Worm (Caenorhabditis elegans): Measurements from ENCODE around the gene ubq-1.

ubq-1 gene

DNA sequence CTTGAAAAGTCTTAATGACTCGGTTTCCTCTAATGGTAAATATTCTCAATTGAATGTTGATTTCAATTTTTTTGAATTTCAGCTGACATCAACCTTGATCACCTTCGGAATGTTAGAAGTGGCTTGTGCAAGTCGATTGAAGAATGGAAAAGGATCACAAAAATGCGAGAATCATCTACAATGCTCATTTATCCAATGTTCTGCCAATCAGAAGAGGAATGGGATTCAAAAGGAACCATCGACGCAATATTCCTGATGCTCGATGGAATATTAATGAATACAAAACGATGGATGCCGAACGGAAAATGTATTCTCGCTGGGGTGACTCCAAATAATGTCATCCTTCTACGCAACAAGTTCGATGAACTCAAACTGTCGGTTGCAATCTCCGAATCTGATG is 21.5 kb downstream of the ubq-1 start:
- peak; percentile 96 for TF ChIP-seq aha-1 (tag)
- TF ChIP-seq nhr-48 (tag; optimal IDR thresholded peaks at IDR 0.05), result no peak

DNA sequence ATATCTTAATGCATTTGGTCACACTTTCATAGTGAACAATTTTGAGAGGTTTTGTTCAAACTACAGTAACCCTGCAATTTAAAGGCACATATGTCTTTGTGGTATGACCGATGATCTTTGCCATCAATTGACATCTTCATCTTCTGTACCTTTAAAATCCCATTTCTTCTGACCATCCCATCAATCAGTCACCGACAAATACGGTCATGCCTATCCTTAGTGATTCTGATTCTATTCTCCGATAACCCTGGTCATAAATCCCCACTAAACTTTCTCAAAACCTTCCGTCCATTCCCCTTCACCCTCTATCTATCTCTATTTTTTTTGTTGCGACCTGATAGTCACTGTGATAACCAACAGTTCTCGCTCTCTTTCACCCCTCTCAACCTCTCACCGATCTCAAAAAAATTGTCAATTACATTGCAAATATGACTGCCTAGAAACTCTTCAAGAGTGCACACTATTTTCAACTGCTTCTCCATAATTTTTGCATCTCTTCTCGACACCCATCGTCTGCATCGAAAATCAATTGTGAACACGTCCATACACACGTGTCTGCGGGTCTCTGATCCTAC is 24.1 kb downstream of the ubq-1 start:
- TF ChIP-seq mes-2 (tag; optimal IDR thresholded peaks at IDR 0.05; ENCODE audit: poor library complexity, severe bottlenecking), result no peak
- TF ChIP-seq pqm-1 (tag; optimal IDR thresholded peaks at IDR 0.05), result peak; percentile 70
- no peak for TF ChIP-seq ztf-11 (tag; optimal IDR thresholded peaks at IDR 0.05)
- TF ChIP-seq nhr-48 (tag; optimal IDR thresholded peaks at IDR 0.05), result no peak
- TF ChIP-seq Y75B8A.6 (GFP tag; IDR thresholded peaks at IDR 0.05), result no peak
- TF ChIP-seq dve-1 (tag; optimal IDR thresholded peaks at IDR 0.05; ENCODE audit: insufficient read depth), result no peak
- TF ChIP-seq madf-9 (GFP tag; conservative IDR thresholded peaks at IDR 0.05), result no peak
- no peak for TF ChIP-seq rbr-2 (tag; optimal IDR thresholded peaks at IDR 0.05)
- no peak for TF ChIP-seq ceh-20 (GFP tag; IDR thresholded peaks at IDR 0.05)
- no peak for TF ChIP-seq F44E2.7 (GFP tag; IDR thresholded peaks at IDR 0.05)
- no peak for TF ChIP-seq zag-1 (tag; optimal IDR thresholded peaks at IDR 0.05)
- TF ChIP-seq lin-15B (tag; optimal IDR thresholded peaks at IDR 0.05), result no peak
- no peak for TF ChIP-seq spr-1 (tag; optimal IDR thresholded peaks at IDR 0.05)
- TF ChIP-seq ctbp-1 (GFP tag; IDR thresholded peaks at IDR 0.05), result no peak
- TF ChIP-seq hlh-11 (tag; optimal IDR thresholded peaks at IDR 0.05), result peak; percentile 48
- no peak for TF ChIP-seq ceh-62 (tag; optimal IDR thresholded peaks at IDR 0.05)
- no peak for TF ChIP-seq ceh-44 (GFP tag; IDR thresholded peaks at IDR 0.05)
- TF ChIP-seq egl-43 (GFP tag; IDR thresholded peaks at IDR 0.05), result no peak
- no peak for TF ChIP-seq lin-13 (GFP tag; optimal IDR thresholded peaks at IDR 0.05)
- peak; percentile 41; the same call in 1 of the 2 replicates for TF ChIP-seq dmd-6 (GFP tag; IDR thresholded peaks at IDR 0.05)
- TF ChIP-seq zip-2 (tag; optimal IDR thresholded peaks at IDR 0.05), result no peak
- no peak for TF ChIP-seq nhr-41 (GFP tag; IDR thresholded peaks at IDR 0.05)
- TF ChIP-seq nhr-6 (tag; optimal IDR thresholded peaks at IDR 0.05), result no peak
- no peak for TF ChIP-seq lin-39 (tag; optimal IDR thresholded peaks at IDR 0.05)
- TF ChIP-seq mxl-3 (GFP tag; optimal IDR thresholded peaks at IDR 0.05), result peak; percentile 76
- peak; percentile 40 for TF ChIP-seq nhr-28 (tag; optimal IDR thresholded peaks at IDR 0.05)
- no peak for TF ChIP-seq fkh-10 (GFP tag; optimal IDR thresholded peaks at IDR 0.05)
- TF ChIP-seq daf-19 (GFP tag; conservative IDR thresholded peaks at IDR 0.05), result no peak
- TF ChIP-seq aha-1 (tag), result no peak
- TF ChIP-seq nhr-102 (tag; optimal IDR thresholded peaks at IDR 0.05), result no peak
- TF ChIP-seq F10B5.3 (tag; optimal IDR thresholded peaks at IDR 0.05), result no peak
- TF ChIP-seq mdt-29 (GFP tag; IDR thresholded peaks at IDR 0.05), result no peak
- TF ChIP-seq lin-1 (GFP tag; IDR thresholded peaks at IDR 0.05), result no peak
- TF ChIP-seq lsy-2 (tag; optimal IDR thresholded peaks at IDR 0.05), result no peak
- no peak for TF ChIP-seq arid-1 (GFP tag; conservative IDR thresholded peaks at IDR 0.05)
- TF ChIP-seq sdz-12 (GFP tag; optimal IDR thresholded peaks at IDR 0.05), result no peak
- TF ChIP-seq F49E8.2 (tag; optimal IDR thresholded peaks at IDR 0.05; ENCODE audit: borderline replicate concordance), result no peak
- TF ChIP-seq ZK337.2 (GFP tag; IDR thresholded peaks at IDR 0.05), result no peak
- TF ChIP-seq hlh-30 (tag; optimal IDR thresholded peaks at IDR 0.05; ENCODE audit: insufficient read depth), result peak; percentile 7
- no peak for TF ChIP-seq gei-8 (GFP tag; optimal IDR thresholded peaks at IDR 0.05)
- no peak for TF ChIP-seq mdl-1 (tag; optimal IDR thresholded peaks at IDR 0.05)
- TF ChIP-seq egl-27 (tag; optimal IDR thresholded peaks at IDR 0.05), result no peak
- no peak for TF ChIP-seq Y105C5A.15 (GFP tag; IDR thresholded peaks at IDR 0.05)
- no peak for TF ChIP-seq nhr-111 (GFP tag; optimal IDR thresholded peaks at IDR 0.05)
- no peak for TF ChIP-seq vab-7 (GFP tag; IDR thresholded peaks at IDR 0.05)
- no peak for TF ChIP-seq duxl-1 (tag; optimal IDR thresholded peaks at IDR 0.05; ENCODE audit: poor library complexity)
- no peak for TF ChIP-seq daf-12 (tag; optimal IDR thresholded peaks at IDR 0.05)
- no peak for TF ChIP-seq lir-3 (tag; optimal IDR thresholded peaks at IDR 0.05)
- no peak for TF ChIP-seq nhr-237 (tag; optimal IDR thresholded peaks at IDR 0.05)
